Fruit fly (Drosophila melanogaster): ENCODE data around the gene CG3987.

CG3987 gene

dm6 chr3R:15139816-15140473, at the start of gene CG3987:
Gene CG3987, plus strand, starts transcription at chr3R:15139958.
- TF ChIP-seq exex (tag; optimal IDR thresholded peaks at IDR 0.05) (peak; percentile 1), CG30403 (GFP tag; optimal IDR thresholded peaks at IDR 0.05) (no peak), CG10321 (GFP tag; IDR thresholded peaks at IDR 0.05) (no peak), grn (GFP tag; optimal IDR thresholded peaks at IDR 0.05) (peak; percentile 51), CG16779 (GFP tag; IDR thresholded peaks at IDR 0.05) (no peak), Fer3 (tag; optimal IDR thresholded peaks at IDR 0.05) (no peak), Atf6 (GFP tag; IDR thresholded peaks at IDR 0.05) (peak; percentile 2; the same call in 1 of the 2 replicates), ab (GFP tag; optimal IDR thresholded peaks at IDR 0.05) (no peak), CTCF (GFP tag; optimal IDR thresholded peaks at IDR 0.05) (no peak), HLH3B (GFP tag; IDR thresholded peaks at IDR 0.05) (no peak; the same call in 1 of the 2 replicates), CG6854 (GFP tag; optimal IDR thresholded peaks at IDR 0.05) (no peak), sd (tag; optimal IDR thresholded peaks at IDR 0.05) (peak; percentile 81), NC2β (GFP tag; optimal IDR thresholded peaks at IDR 0.05) (no peak), Ssrp (tag; optimal IDR thresholded peaks at IDR 0.05) (no peak), Usf (GFP tag; optimal IDR thresholded peaks at IDR 0.05) (no peak), CG1792 (GFP tag; optimal IDR thresholded peaks at IDR 0.05) (no peak), chinmo (GFP tag; IDR thresholded peaks at IDR 0.05; ENCODE audit: partially characterized antibody) (peak; percentile 81; the same call in 3 of the 4 replicates), lab (GFP tag; optimal IDR thresholded peaks at IDR 0.05) (no peak), CG1603 (tag; optimal IDR thresholded peaks at IDR 0.05) (no peak), kay (GFP tag; optimal IDR thresholded peaks at IDR 0.05) (no peak), GATAe (GFP tag; conservative IDR thresholded peaks at IDR 0.05) (peak; percentile 85), usp (GFP tag; optimal IDR thresholded peaks at IDR 0.05) (no peak), z (GFP tag; IDR thresholded peaks at IDR 0.05) (peak; percentile 89), jumu (GFP tag; optimal IDR thresholded peaks at IDR 0.05) (no peak), fd102C (GFP tag; optimal IDR thresholded peaks at IDR 0.05) (no peak), Optix (GFP tag; IDR thresholded peaks at IDR 0.05) (no peak), CG18011 (GFP tag; optimal IDR thresholded peaks at IDR 0.05) (no peak), Hr78 (GFP tag; optimal IDR thresholded peaks at IDR 0.05) (peak in 1 of 2 experiments; percentile 23)

- no peak for TF ChIP-seq Mrtf (GFP tag; IDR thresholded peaks at IDR 0.05)
- peak; percentile 44; the same call in 2 of the 3 replicates for TF ChIP-seq ci (GFP tag; IDR thresholded peaks at IDR 0.05)
- peak; percentile 1 for TF ChIP-seq CG10431 (GFP tag; optimal IDR thresholded peaks at IDR 0.05)
- TF ChIP-seq CG10366 (GFP tag; IDR thresholded peaks at IDR 0.05): no peak
- TF ChIP-seq sc (optimal IDR thresholded peaks at IDR 0.05): no peak
- no peak for TF ChIP-seq sc (GFP tag; optimal IDR thresholded peaks at IDR 0.05)
- peak; percentile 42; the same call in 1 of the 3 replicates for TF ChIP-seq z (GFP tag; IDR thresholded peaks at IDR 0.05)
- peak in 1 of 2 experiments; percentile 66 for TF ChIP-seq bsh (GFP tag; optimal IDR thresholded peaks at IDR 0.05)
- no peak for TF ChIP-seq dan (GFP tag; IDR thresholded peaks at IDR 0.05)
- peak; percentile 25; the same call in 1 of the 2 replicates for TF ChIP-seq CG17328 (GFP tag; IDR thresholded peaks at IDR 0.05)
- TF ChIP-seq CG32767 (GFP tag; IDR thresholded peaks at IDR 0.05): peak; percentile 56; the same call in 1 of the 2 replicates
- TF ChIP-seq nom (GFP tag; optimal IDR thresholded peaks at IDR 0.05): peak; percentile 95
- TF ChIP-seq lbe (GFP tag; optimal IDR thresholded peaks at IDR 0.05): peak; percentile 31
- no peak for TF ChIP-seq esg (GFP tag; conservative IDR thresholded peaks at IDR 0.05)
- 0 out of 2 replicates have a peak, but pooled peaks have one; percentile 13 for TF ChIP-seq slbo (GFP tag; IDR thresholded peaks at IDR 0.05)
- 0 out of 2 replicates have a peak, but pooled peaks have one; percentile 10 for TF ChIP-seq vvl (GFP tag; IDR thresholded peaks at IDR 0.05)
- TF ChIP-seq Hmr (GFP tag; optimal IDR thresholded peaks at IDR 0.05): peak; percentile 5
- peak; percentile 21 for TF ChIP-seq sd (tag; optimal IDR thresholded peaks at IDR 0.05)
- peak; percentile 97 for TF ChIP-seq sqz (GFP tag; optimal IDR thresholded peaks at IDR 0.05)
- TF ChIP-seq Stat92E (GFP tag; optimal IDR thresholded peaks at IDR 0.05): peak in 1 of 3 experiments; percentile 52
- TF ChIP-seq CG15601 (tag; optimal IDR thresholded peaks at IDR 0.05): peak; percentile 85
- 0 out of 2 replicates have a peak, but pooled peaks have one; percentile 45 for TF ChIP-seq chm (GFP tag; IDR thresholded peaks at IDR 0.05)
- no peak for TF ChIP-seq CG17385 (GFP tag; optimal IDR thresholded peaks at IDR 0.05)
These were observed 47.9 kb upstream of the CG3987 start for dm6 chr3R:15091680-15092343.

Data from whole organism, embryonic.